Fruit fly (Drosophila melanogaster) whole organism, embryonic: ENCODE results near the gene PCNA2.

Experiments used
- Abd-B ChIP-seq: fragments of 200-800 bp; sonication (Bioruptor generic); optimal IDR thresholded peaks from 2 replicates; lab custom pipeline; 2018; ENCODE audit warnings: missing biosample characterization, mild to moderate bottlenecking, missing genetic modification characterization, moderate library complexity
- B-H1 ChIP-seq: fragments of 200-800 bp; sonication (Bioruptor generic); IDR thresholded peaks from 3 replicates; pipeline ENCODE4 v1.3.6; 2022; ENCODE audit warnings: missing biosample characterization, missing genetic modification characterization
- B-H2 ChIP-seq: fragments of 200-800 bp; sonication (Bioruptor generic); optimal IDR thresholded peaks from 2 replicates; lab custom pipeline; 2018; ENCODE audit warnings: missing biosample characterization, mild to moderate bottlenecking, missing genetic modification characterization
- Bteb2 ChIP-seq: fragments of 200-800 bp; sonication (Bioruptor generic); optimal IDR thresholded peaks from 2 replicates; lab custom pipeline; 2016; ENCODE audit warnings: missing biosample characterization, missing genetic modification characterization
- CG1024 ChIP-seq: fragments of 200-800 bp; sonication (Bioruptor generic); IDR thresholded peaks from 2 replicates; pipeline ENCODE4 v1.3.6; 2022; ENCODE audit warnings: missing biosample characterization, missing genetic modification characterization
- CG12299 ChIP-seq: fragments of 200-800 bp; sonication (Bioruptor generic); optimal IDR thresholded peaks from 2 replicates; lab custom pipeline; 2018; ENCODE audit warnings: missing biosample characterization, mild to moderate bottlenecking, missing genetic modification characterization
- CG13287 ChIP-seq: fragments of 200-800 bp; sonication (Bioruptor generic); IDR thresholded peaks from 2 replicates; pipeline ENCODE4 v1.3.6; 2022; ENCODE audit warnings: missing biosample characterization, missing genetic modification characterization; ENCODE audit not compliant: partially characterized antibody
- CG1647 ChIP-seq: fragments of 200-800 bp; sonication (Bioruptor generic); optimal IDR thresholded peaks from 3 replicates; lab custom pipeline; 2016; ENCODE audit warnings: missing biosample characterization, missing genetic modification characterization
- CG17612 ChIP-seq: fragments of 200-800 bp; sonication (Bioruptor generic); IDR thresholded peaks from 2 replicates; pipeline ENCODE4 v1.3.6; 2022; ENCODE audit warnings: missing biosample characterization, missing genetic modification characterization
- CG17802 ChIP-seq: fragments of 200-800 bp; sonication (Bioruptor generic); optimal IDR thresholded peaks from 2 replicates; lab custom pipeline; 2018; ENCODE audit warnings: missing biosample characterization, mild to moderate bottlenecking, missing genetic modification characterization, moderate library complexity
- CG1832 ChIP-seq: fragments of 200-800 bp; sonication (Bioruptor generic); optimal IDR thresholded peaks from 2 replicates; lab custom pipeline; 2017; ENCODE audit warnings: missing biosample characterization, mild to moderate bottlenecking, missing genetic modification characterization, inconsistent platforms
- CG18599 ChIP-seq: fragments of 200-800 bp; sonication (Bioruptor generic); optimal IDR thresholded peaks from 3 replicates; lab custom pipeline; 2017; ENCODE audit warnings: missing biosample characterization, missing genetic modification characterization, mild to moderate bottlenecking, moderate library complexity, missing genetic modification reagents
- CG31365 ChIP-seq: fragments of 200-800 bp; sonication (Bioruptor generic); optimal IDR thresholded peaks from 2 replicates; lab custom pipeline; 2018; ENCODE audit warnings: missing biosample characterization, mild to moderate bottlenecking, missing genetic modification characterization
- CG33213 ChIP-seq: fragments of 200-800 bp; sonication (Bioruptor generic); optimal IDR thresholded peaks from 3 replicates; lab custom pipeline; 2016; ENCODE audit warnings: missing biosample characterization, missing genetic modification characterization
- CG34224 ChIP-seq: fragments of 200-800 bp; sonication (Bioruptor generic); IDR thresholded peaks from 3 replicates; pipeline ENCODE4 v1.3.6; 2022; ENCODE audit warnings: missing biosample characterization, missing genetic modification characterization; ENCODE audit not compliant: partially characterized antibody
- CG4404 ChIP-seq: fragments of 200-800 bp; sonication (Bioruptor generic); IDR thresholded peaks from 2 replicates; pipeline ENCODE4 v1.3.6; 2022; ENCODE audit warnings: missing biosample characterization, missing genetic modification characterization
- CG6689 ChIP-seq: fragments of 200-800 bp; sonication (Bioruptor generic); IDR thresholded peaks from 2 replicates; pipeline ENCODE4 v1.3.6; 2022; ENCODE audit warnings: missing biosample characterization, missing genetic modification characterization
- CG7556 ChIP-seq: fragments of 200-800 bp; sonication (Bioruptor generic); optimal IDR thresholded peaks from 2 replicates; lab custom pipeline; 2017; ENCODE audit warnings: missing biosample characterization, mild to moderate bottlenecking, missing genetic modification characterization
- CHES-1-like ChIP-seq: fragments of 200-800 bp; sonication (Bioruptor generic); optimal IDR thresholded peaks from 2 replicates; lab custom pipeline; 2016; ENCODE audit warnings: missing biosample characterization, missing genetic modification characterization
- Dfd ChIP-seq, 2 experiments: fragments of >200 bp; optimal IDR thresholded peaks; 2 replicates each; lab custom pipeline; 2017; ENCODE audit warnings: missing biosample characterization in 2 of 2, missing genetic modification characterization in 2 of 2
- Dref ChIP-seq: fragments of 200-800 bp; sonication (Bioruptor generic); IDR thresholded peaks from 2 replicates; pipeline ENCODE4 v1.3.6; 2022; ENCODE audit warnings: missing biosample characterization, missing genetic modification characterization
- HLH54F ChIP-seq: fragments of 200-800 bp; sonication (Bioruptor generic); optimal IDR thresholded peaks from 3 replicates; lab custom pipeline; 2016; ENCODE audit warnings: missing biosample characterization, missing genetic modification characterization
- Hand ChIP-seq: fragments of 200-800 bp; sonication (Bioruptor generic); optimal IDR thresholded peaks from 2 replicates; lab custom pipeline; 2017; ENCODE audit warnings: mild to moderate bottlenecking, missing biosample characterization, missing genetic modification reagents, missing genetic modification characterization
- Hmr ChIP-seq: fragments of 200-800 bp; sonication (Bioruptor generic); optimal IDR thresholded peaks from 3 replicates; lab custom pipeline; 2017; ENCODE audit warnings: mild to moderate bottlenecking, missing biosample characterization, missing genetic modification reagents, missing genetic modification characterization
- Hr78 ChIP-seq, 2 experiments: fragments of 200-800 bp in 1 of 2; fragments of >200 bp in 1 of 2; sonication (Bioruptor generic) in 1 of 2; optimal IDR thresholded peaks; 2 replicates each; lab custom pipeline; 2017 to 2019; ENCODE audit warnings: missing biosample characterization in 2 of 2, missing genetic modification characterization in 2 of 2, mild to moderate bottlenecking in 1 of 2, moderate library complexity in 1 of 2
- Poxn ChIP-seq: fragments of 200-800 bp; sonication (Bioruptor generic); IDR thresholded peaks from 2 replicates; pipeline ENCODE4 v1.3.6; 2022; ENCODE audit warnings: missing biosample characterization, missing genetic modification characterization
- Sin3A ChIP-seq: fragments of >200 bp; optimal IDR thresholded peaks from 2 replicates; lab custom pipeline; 2018
- Sox100B ChIP-seq: fragments of 200-800 bp; sonication (Bioruptor generic); optimal IDR thresholded peaks from 3 replicates; lab custom pipeline; 2018; ENCODE audit warnings: missing biosample characterization, mild to moderate bottlenecking, missing genetic modification characterization
- Taf1 ChIP-seq: fragments of 200-800 bp; sonication (Bioruptor generic); IDR thresholded peaks from 2 replicates; pipeline ENCODE4 v1.3.6; 2022; ENCODE audit warnings: missing biosample characterization, missing genetic modification characterization
- Trl ChIP-seq, 3 experiments: fragments of >200 bp in 2 of 3; fragments of 200-800 bp in 1 of 3; sonication (Bioruptor generic) in 1 of 3; optimal IDR thresholded peaks; 2 replicates in 1 of 3; 3 replicates in 2 of 3; lab custom pipeline; 2016 to 2017; ENCODE audit warnings: missing biosample characterization in 1 of 3, missing genetic modification characterization in 1 of 3
- Usf ChIP-seq: fragments of 200-800 bp; sonication (Bioruptor generic); optimal IDR thresholded peaks from 2 replicates; lab custom pipeline; 2017; ENCODE audit warnings: missing genotype, missing biosample characterization, missing genetic modification characterization
- Xbp1 ChIP-seq: fragments of 200-800 bp; sonication (Bioruptor generic); optimal IDR thresholded peaks from 3 replicates; lab custom pipeline; 2016; ENCODE audit warnings: missing biosample characterization, mild to moderate bottlenecking, missing genetic modification characterization
- Xrp1 ChIP-seq: fragments of 200-800 bp; sonication (Bioruptor generic); IDR thresholded peaks from 2 replicates; pipeline ENCODE4 v1.3.6; 2022; ENCODE audit warnings: missing biosample characterization, missing genetic modification characterization
- al ChIP-seq: fragments of 200-800 bp; sonication (Bioruptor generic); IDR thresholded peaks from 2 replicates; pipeline ENCODE4 v1.3.6; 2022; ENCODE audit warnings: missing biosample characterization, missing genetic modification characterization
- bowl ChIP-seq: fragments of 200-800 bp; sonication (Bioruptor generic); IDR thresholded peaks from 2 replicates; pipeline ENCODE4 v1.3.6; 2022; ENCODE audit warnings: missing biosample characterization, missing genetic modification characterization
- cg ChIP-seq: fragments of 200-800 bp; sonication (Bioruptor generic); optimal IDR thresholded peaks from 3 replicates; lab custom pipeline; 2019; ENCODE audit warnings: missing biosample characterization, mild to moderate bottlenecking, missing genetic modification characterization, moderate library complexity
- crol ChIP-seq: fragments of 200-800 bp; sonication (Bioruptor generic); IDR thresholded peaks from 2 replicates; pipeline ENCODE4 v1.3.6; 2022; ENCODE audit warnings: missing biosample characterization, missing genetic modification characterization
- danr ChIP-seq: fragments of 200-800 bp; sonication (Bioruptor generic); IDR thresholded peaks from 2 replicates; pipeline ENCODE4 v1.3.6; 2022; ENCODE audit warnings: missing biosample characterization, missing genetic modification characterization
- dpn ChIP-seq, 2 experiments: fragments of 200-800 bp; sonication (Bioruptor generic); optimal IDR thresholded peaks; 3 replicates each; lab custom pipeline; 2016; ENCODE audit warnings: missing biosample characterization in 2 of 2, missing genetic modification characterization in 2 of 2
- ind ChIP-seq: fragments of 200-800 bp; sonication (Bioruptor generic); optimal IDR thresholded peaks from 3 replicates; lab custom pipeline; 2016; ENCODE audit warnings: missing biosample characterization, missing genetic modification characterization
- mam ChIP-seq: fragments of 200-800 bp; sonication (Bioruptor generic); optimal IDR thresholded peaks from 3 replicates; lab custom pipeline; 2016; ENCODE audit warnings: missing biosample characterization, missing genetic modification characterization
- oc ChIP-seq: fragments of 200-800 bp; sonication (Bioruptor generic); optimal IDR thresholded peaks from 2 replicates; lab custom pipeline; 2018; ENCODE audit warnings: missing biosample characterization, mild to moderate bottlenecking, missing genetic modification characterization, moderate library complexity
- p53 ChIP-seq: fragments of 200-800 bp; sonication (Bioruptor generic); optimal IDR thresholded peaks from 2 replicates; lab custom pipeline; 2016; ENCODE audit warnings: missing biosample characterization, missing genetic modification characterization
- peb ChIP-seq: fragments of 200-800 bp; sonication (Bioruptor generic); IDR thresholded peaks from 2 replicates; pipeline ENCODE4 v1.3.6; 2022; ENCODE audit warnings: missing biosample characterization, missing genetic modification characterization
- pnt ChIP-seq: fragments of 200-800 bp; sonication (Bioruptor generic); optimal IDR thresholded peaks from 3 replicates; lab custom pipeline; 2016; ENCODE audit warnings: missing biosample characterization, missing genetic modification characterization
- rib ChIP-seq: fragments of 200-800 bp; sonication (Bioruptor generic); IDR thresholded peaks from 2 replicates; pipeline ENCODE4 v1.3.6; 2022; ENCODE audit warnings: missing biosample characterization, missing genetic modification characterization
- row ChIP-seq: fragments of 200-800 bp; sonication (Bioruptor generic); IDR thresholded peaks from 3 replicates; pipeline ENCODE4 v1.3.6; 2022; ENCODE audit warnings: missing biosample characterization, missing genetic modification characterization
- schlank ChIP-seq: fragments of 200-800 bp; sonication (Bioruptor generic); optimal IDR thresholded peaks from 2 replicates; lab custom pipeline; 2018; ENCODE audit warnings: missing biosample characterization, mild to moderate bottlenecking, missing genetic modification characterization
- so ChIP-seq: fragments of 200-800 bp; sonication (Bioruptor generic); IDR thresholded peaks from 3 replicates; pipeline ENCODE4 v1.3.6; 2022; ENCODE audit warnings: missing biosample characterization, missing genetic modification characterization

The PCNA2 gene

DNA sequence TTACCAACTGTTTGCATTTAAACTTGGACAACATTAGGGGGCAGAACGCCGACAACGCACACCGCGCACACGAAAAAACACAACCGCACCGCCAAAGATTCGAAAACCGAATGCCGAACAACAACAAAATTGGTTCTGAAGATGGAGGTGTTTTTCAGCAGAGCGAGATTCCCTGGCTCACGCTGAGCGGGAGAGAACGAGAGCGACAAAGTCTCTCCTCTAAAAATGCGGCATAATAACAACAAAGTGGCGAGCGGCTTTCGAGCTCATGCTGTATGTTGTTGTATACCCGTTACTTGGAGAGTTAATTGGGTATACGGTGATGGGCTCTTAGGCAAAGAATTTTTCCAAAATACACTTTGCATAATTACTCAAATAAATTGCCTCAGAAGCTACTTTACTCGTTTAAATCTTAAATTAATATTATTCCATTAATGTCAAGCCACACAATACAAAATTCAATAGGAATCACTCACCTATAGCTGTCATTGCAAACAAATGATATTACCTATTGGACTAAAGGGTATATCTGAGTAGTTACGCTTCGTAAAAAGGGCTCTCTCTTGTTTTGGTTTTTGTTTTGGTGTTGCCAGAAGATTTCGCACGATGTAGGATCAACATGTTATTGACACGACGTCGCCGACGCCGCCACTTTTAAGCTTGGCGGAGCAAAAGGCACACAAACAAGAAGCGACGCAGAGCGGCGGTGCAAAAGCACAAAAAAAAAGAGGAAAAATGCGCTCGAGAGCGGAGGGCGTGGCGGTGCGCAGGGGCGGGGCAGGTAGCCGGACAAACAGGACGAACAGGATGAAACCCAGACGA lies 11.1 kb downstream of the PCNA2 start (continued):
- peak; percentile 55 for TF ChIP-seq schlank (tag; lab: Kevin White, UChicago)
- peak; percentile 82 for TF ChIP-seq Hmr (GFP tag; lab: Kevin White, UChicago)
- TF ChIP-seq CG31365 (tag; lab: Kevin White, UChicago): peak; percentile 26
- no peak for TF ChIP-seq B-H1
- TF ChIP-seq CG34224: no peak; the same call in 2 of the 3 replicates
- TF ChIP-seq Hr78 (GFP tag; optimal IDR thresholded peaks at IDR 0.05; lab: Kevin White, UChicago): peak in 1 of 2 experiments; percentile 8
- TF ChIP-seq Bteb2 (GFP tag; lab: Kevin White, UChicago): peak; percentile 67
- TF ChIP-seq bowl: no peak
- TF ChIP-seq Taf1 (GFP tag; lab: Robert Waterston, UW): 0 out of 2 replicates have a peak, but pooled peaks have one; percentile 28
- TF ChIP-seq CHES-1-like: peak; percentile 28
- TF ChIP-seq CG1024 (GFP tag; lab: Robert Waterston, UW): no peak
- peak; percentile 49 for TF ChIP-seq Abd-B (GFP tag; lab: Kevin White, UChicago)
- TF ChIP-seq dpn (GFP tag; optimal IDR thresholded peaks at IDR 0.05; lab: Kevin White, UChicago): peak; percentile 56 to 68
- no peak for TF ChIP-seq CG33213 (GFP tag; lab: Kevin White, UChicago)
- no peak for TF ChIP-seq CG1832 (GFP tag; lab: Kevin White, UChicago)
- TF ChIP-seq Trl (optimal IDR thresholded peaks at IDR 0.05; lab: Kevin White, UChicago): peak; percentile 86 to 94
- TF ChIP-seq Trl (GFP tag; optimal IDR thresholded peaks at IDR 0.05; lab: Kevin White, UChicago): peak; percentile 55
- no peak for TF ChIP-seq B-H2 (GFP tag; lab: Kevin White, UChicago)
- TF ChIP-seq CG18599 (GFP tag; lab: Kevin White, UChicago): peak; percentile 87
- TF ChIP-seq rib (GFP tag; lab: Robert Waterston, UW): no peak
- TF ChIP-seq CG1647: peak; percentile 19
- TF ChIP-seq HLH54F (GFP tag; lab: Kevin White, UChicago): peak; percentile 71
- no peak for TF ChIP-seq p53 (GFP tag; lab: Kevin White, UChicago)
- TF ChIP-seq ind (GFP tag; lab: Kevin White, UChicago): peak; percentile 71
- TF ChIP-seq Xbp1 (GFP tag; lab: Kevin White, UChicago): peak; percentile 61
- TF ChIP-seq oc: no peak
- peak; percentile 71 for TF ChIP-seq CG6689 (GFP tag; lab: Robert Waterston, UW)
- no peak for TF ChIP-seq al (GFP tag; lab: Robert Waterston, UW)
- no peak for TF ChIP-seq Sin3A (lab: Kevin White, UChicago)
- TF ChIP-seq Xrp1 (GFP tag; lab: Robert Waterston, UW): peak; percentile 67; the same call in 1 of the 2 replicates
- peak; percentile 54 for TF ChIP-seq Hand (GFP tag; lab: Kevin White, UChicago)
- peak; percentile 96 for TF ChIP-seq row (GFP tag; lab: Robert Waterston, UW)
- peak; percentile 59; the same call in 1 of the 2 replicates for TF ChIP-seq crol (GFP tag; lab: Robert Waterston, UW)
- no peak for TF ChIP-seq Dref (GFP tag; lab: Robert Waterston, UW)
- no peak for TF ChIP-seq Poxn (GFP tag; lab: Robert Waterston, UW)
- TF ChIP-seq CG17802 (tag; lab: Kevin White, UChicago): no peak
- no peak for TF ChIP-seq cg
- peak; percentile 48 for TF ChIP-seq CG4404
- peak; percentile 31; the same call in 1 of the 2 replicates for TF ChIP-seq CG17612 (GFP tag; lab: Robert Waterston, UW)
- TF ChIP-seq CG7556 (GFP tag; lab: Kevin White, UChicago): peak; percentile 76
- TF ChIP-seq pnt (GFP tag; lab: Kevin White, UChicago): peak; percentile 22
- TF ChIP-seq Dfd (GFP tag; optimal IDR thresholded peaks at IDR 0.05; lab: Kevin White, UChicago): no peak
- TF ChIP-seq CG13287: no peak; the same call in 1 of the 2 replicates
- TF ChIP-seq Sox100B: peak; percentile 55
- no peak for TF ChIP-seq peb
- peak; percentile 34 for TF ChIP-seq Usf
- TF ChIP-seq mam (GFP tag; lab: Kevin White, UChicago): peak; percentile 73
- TF ChIP-seq CG12299 (tag; lab: Kevin White, UChicago): peak; percentile 66
- TF ChIP-seq danr: no peak
- 0 out of 3 replicates have a peak, but pooled peaks have one; percentile 58 for TF ChIP-seq so (GFP tag; lab: Robert Waterston, UW)
